Fruit fly (Drosophila melanogaster) Kc167 (cell line): ENCODE measurements around the gene Shawn.

Source experiments
- Myc ChIP-seq: fragments of >200 bp; optimal IDR thresholded peaks from 2 replicates; lab custom pipeline; 2017; ENCODE audit warnings: missing external identifiers
- Sin3A ChIP-seq: fragments of >200 bp; optimal IDR thresholded peaks from 2 replicates; lab custom pipeline; 2018; ENCODE audit warnings: missing external identifiers
- h ChIP-seq: fragments of >200 bp; optimal IDR thresholded peaks from 3 replicates; lab custom pipeline; 2018; ENCODE audit warnings: missing external identifiers
- insv ChIP-seq: fragments of >200 bp; optimal IDR thresholded peaks from 3 replicates; lab custom pipeline; 2018; ENCODE audit warnings: missing external identifiers
- psq ChIP-seq: fragments of >200 bp; optimal IDR thresholded peaks from 2 replicates; lab custom pipeline; 2017; ENCODE audit warnings: missing external identifiers
- ttk ChIP-seq: sonication (Bioruptor generic); optimal IDR thresholded peaks from 2 replicates; lab custom pipeline; 2017; ENCODE audit warnings: missing external identifiers

- TF ChIP-seq insv (lab: Kevin White, UChicago): no peak
- TF ChIP-seq Myc: no peak
- no peak for TF ChIP-seq ttk (lab: Kevin White, UChicago)
- TF ChIP-seq h (lab: Kevin White, UChicago): no peak
- no peak for TF ChIP-seq psq (lab: Kevin White, UChicago)
- no peak for TF ChIP-seq Sin3A (lab: Kevin White, UChicago)
Measured at dm6 chrX:19583317-19583716, 28.0 kb upstream of the Shawn start, which contains the start of gene CG14204.
